Worm (Caenorhabditis elegans): ENCODE data around the gene F48F5.6.

DNA sequence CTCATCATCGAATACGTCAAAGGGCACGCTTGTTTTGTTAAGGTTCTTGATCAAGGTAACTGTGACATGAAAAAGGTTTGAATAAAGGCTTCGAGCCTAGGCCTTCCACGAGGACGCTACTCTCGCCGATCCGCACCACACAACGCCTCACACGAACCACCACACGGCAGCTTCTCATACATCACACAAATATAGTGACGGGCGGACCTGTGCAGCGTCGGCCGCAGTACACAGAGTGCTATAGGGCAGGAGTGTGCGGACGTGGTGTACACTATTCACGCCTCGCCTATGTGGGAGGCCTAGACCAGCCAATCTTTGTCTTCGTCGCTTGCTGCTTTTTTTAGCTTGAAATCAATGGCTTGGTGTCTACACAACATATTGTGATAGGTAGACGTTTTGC lies 2.7 kb upstream of the F48F5.6 start:
- no peak for TF ChIP-seq aly-2 (tag; optimal IDR thresholded peaks at IDR 0.05)
- TF ChIP-seq ama-1 (optimal IDR thresholded peaks at IDR 0.05) = no peak
- no peak for TF ChIP-seq nhr-28 (tag; optimal IDR thresholded peaks at IDR 0.05)
- TF ChIP-seq nhr-11 (tag; optimal IDR thresholded peaks at IDR 0.05) = no peak
- no peak for TF ChIP-seq zag-1 (tag; optimal IDR thresholded peaks at IDR 0.05)
- no peak for TF ChIP-seq elt-3 (tag; optimal IDR thresholded peaks at IDR 0.05)
- no peak for TF ChIP-seq nhr-76 (tag; optimal IDR thresholded peaks at IDR 0.05)
- TF ChIP-seq sox-4 (tag; optimal IDR thresholded peaks at IDR 0.05) = no peak
- TF ChIP-seq lin-13 (GFP tag; optimal IDR thresholded peaks at IDR 0.05) = no peak

All from whole organism, L1 larva.